Worm (Caenorhabditis elegans) whole organism, young adult: Measurements from ENCODE around the gene F14H8.2.

ENCODE experiments used
- B0019.2 ChIP-seq: fragments of 200-800 bp; sonication (Bioruptor generic); conservative IDR thresholded peaks from 2 replicates; pipeline ENCODE4 v1.3.6; 2022; ENCODE audit warnings: missing genetic modification reagents, missing genetic modification characterization, missing compliant biosample characterization
- B0035.1 ChIP-seq: sonication (generic microtip); optimal IDR thresholded peaks from 2 replicates; lab custom pipeline; 2016; ENCODE audit warnings: missing genetic modification characterization, mild to moderate bottlenecking, missing compliant biosample characterization, missing genotype, missing genetic modification reagents
- C06A6.2 ChIP-seq: fragments of 200-800 bp; sonication (Bioruptor generic); conservative IDR thresholded peaks from 2 replicates; pipeline ENCODE4 v1.3.6; 2022; ENCODE audit warnings: missing genetic modification characterization, missing compliant biosample characterization
- C17E4.6 ChIP-seq: fragments of 200-800 bp; sonication (Bioruptor generic); IDR thresholded peaks from 2 replicates; pipeline ENCODE4 v1.3.6; 2022; ENCODE audit warnings: missing genetic modification reagents, missing genetic modification characterization, missing compliant biosample characterization
- D2030.7 ChIP-seq: fragments of 200-800 bp; sonication (Bioruptor generic); IDR thresholded peaks from 2 replicates; pipeline ENCODE4 v1.3.6; 2022; ENCODE audit warnings: missing genetic modification reagents, missing genetic modification characterization, missing compliant biosample characterization
- F33H1.4 ChIP-seq: fragments of 200-800 bp; sonication (Bioruptor generic); IDR thresholded peaks from 2 replicates; pipeline ENCODE4 v1.3.6; 2022; ENCODE audit warnings: missing genetic modification reagents, missing genetic modification characterization, missing compliant biosample characterization
- F37B4.10 ChIP-seq: fragments of 200-800 bp; sonication (Bioruptor generic); IDR thresholded peaks from 2 replicates; pipeline ENCODE4 v1.3.6; 2022; ENCODE audit warnings: missing genetic modification characterization, missing compliant biosample characterization
- F52B5.7 ChIP-seq: sonication (generic microtip); optimal IDR thresholded peaks from 2 replicates; lab custom pipeline; 2016; ENCODE audit warnings: mild to moderate bottlenecking, missing genetic modification characterization, missing compliant biosample characterization
- F55B11.4 ChIP-seq: sonication (generic microtip); optimal IDR thresholded peaks from 2 replicates; lab custom pipeline; 2016; ENCODE audit warnings: missing compliant biosample characterization, missing genetic modification characterization, borderline replicate concordance; ENCODE audit not compliant: insufficient read depth
- F57C9.4 ChIP-seq: sonication (generic microtip); optimal IDR thresholded peaks from 2 replicates; lab custom pipeline; 2017; ENCODE audit warnings: mild to moderate bottlenecking, missing genetic modification characterization, missing compliant biosample characterization
- K11D2.4 ChIP-seq: fragments of 200-800 bp; sonication (Bioruptor generic); IDR thresholded peaks from 2 replicates; pipeline ENCODE4 v1.3.6; 2022; ENCODE audit warnings: missing genetic modification reagents, missing genetic modification characterization, missing compliant biosample characterization
- T07F8.4 ChIP-seq: sonication (generic microtip); optimal IDR thresholded peaks from 2 replicates; lab custom pipeline; 2016; ENCODE audit warnings: mild to moderate bottlenecking, missing genetic modification characterization, moderate library complexity, missing compliant biosample characterization
- Y53F4B.3 ChIP-seq: fragments of 200-800 bp; sonication (Bioruptor generic); IDR thresholded peaks from 2 replicates; pipeline ENCODE4 v1.3.6; 2022; ENCODE audit warnings: missing genetic modification reagents, missing genetic modification characterization, missing compliant biosample characterization
- Y79H2A.3 ChIP-seq: fragments of 200-800 bp; sonication (Bioruptor generic); conservative IDR thresholded peaks from 2 replicates; pipeline ENCODE4 v1.3.6; 2022; ENCODE audit warnings: missing genetic modification reagents, missing genetic modification characterization, missing compliant biosample characterization
- ama-1 ChIP-seq, 3 experiments: fragments of 150-350 bp in 1 of 3; sonication (generic microtip) in 2 of 3; optimal IDR thresholded peaks; 2 replicates each; lab custom pipeline; 2014 to 2018; ENCODE audit warnings: missing biosample characterization in 2 of 3, missing genetic modification characterization in 2 of 3, missing genetic modification reagents in 2 of 3
- aptf-2 ChIP-seq: fragments of 200-800 bp; sonication (Bioruptor generic); conservative IDR thresholded peaks from 2 replicates; pipeline ENCODE4 v1.3.6; 2022; ENCODE audit warnings: missing genetic modification reagents, missing genetic modification characterization, missing compliant biosample characterization
- aptf-3 ChIP-seq: fragments of 200-800 bp; sonication (Bioruptor generic); IDR thresholded peaks from 2 replicates; pipeline ENCODE4 v1.3.6; 2022; ENCODE audit warnings: missing genetic modification characterization, missing compliant biosample characterization
- attf-5 ChIP-seq: fragments of 200-800 bp; sonication (Bioruptor generic); optimal IDR thresholded peaks from 2 replicates; lab custom pipeline; 2018; ENCODE audit warnings: mild to moderate bottlenecking, missing genetic modification characterization, missing compliant biosample characterization
- attf-6 ChIP-seq: fragments of 200-800 bp; sonication (Bioruptor generic); IDR thresholded peaks from 2 replicates; pipeline ENCODE4 v1.3.6; 2022; ENCODE audit warnings: missing genetic modification reagents, missing genetic modification characterization, missing compliant biosample characterization
- ceh-40 ChIP-seq: fragments of 200-800 bp; sonication (Bioruptor generic); IDR thresholded peaks from 2 replicates; pipeline ENCODE4 v1.3.6; 2022; ENCODE audit warnings: missing genetic modification characterization, missing compliant biosample characterization
- ceh-91 ChIP-seq: fragments of 200-800 bp; sonication (Bioruptor generic); IDR thresholded peaks from 2 replicates; pipeline ENCODE4 v1.3.6; 2022; ENCODE audit warnings: missing genetic modification reagents, missing genetic modification characterization, missing compliant biosample characterization
- chd-7 ChIP-seq: sonication (generic microtip); optimal IDR thresholded peaks from 2 replicates; lab custom pipeline; 2016; ENCODE audit warnings: mild to moderate bottlenecking, missing genetic modification characterization, moderate library complexity, missing compliant biosample characterization
- die-1 ChIP-seq: sonication (generic microtip); optimal IDR thresholded peaks from 2 replicates; lab custom pipeline; 2016; ENCODE audit warnings: missing genotype, mild to moderate bottlenecking, missing genetic modification characterization, missing compliant biosample characterization
- egrh-3 ChIP-seq: fragments of 200-800 bp; sonication (Bioruptor generic); IDR thresholded peaks from 2 replicates; pipeline ENCODE4 v1.3.6; 2022; ENCODE audit warnings: missing genetic modification reagents, missing genetic modification characterization, missing compliant biosample characterization
- ekl-4 ChIP-seq: fragments of 200-800 bp; sonication (Bioruptor generic); IDR thresholded peaks from 2 replicates; pipeline ENCODE4 v1.3.6; 2022; ENCODE audit warnings: missing genetic modification reagents, missing genetic modification characterization, missing compliant biosample characterization
- hlh-26 ChIP-seq: fragments of 200-800 bp; sonication (Bioruptor generic); conservative IDR thresholded peaks from 2 replicates; pipeline ENCODE4 v1.3.6; 2022; ENCODE audit warnings: missing genetic modification reagents, missing genetic modification characterization, missing compliant biosample characterization
- hmg-20 ChIP-seq: fragments of 200-800 bp; sonication (Bioruptor generic); IDR thresholded peaks from 2 replicates; pipeline ENCODE4 v1.3.6; 2022; ENCODE audit warnings: missing genetic modification reagents, missing genetic modification characterization, missing compliant biosample characterization
- hrde-1 ChIP-seq: sonication (generic microtip); optimal IDR thresholded peaks from 2 replicates; lab custom pipeline; 2016; ENCODE audit warnings: missing genetic modification characterization, mild to moderate bottlenecking, missing compliant biosample characterization, moderate library complexity, missing genotype, missing genetic modification reagents, borderline replicate concordance
- let-607 ChIP-seq, 2 experiments: fragments of 200-800 bp in 1 of 2; sonication (Bioruptor generic) in 1 of 2; sonication (generic microtip) in 1 of 2; optimal IDR thresholded peaks; 2 replicates each; lab custom pipeline; 2016 to 2018; ENCODE audit warnings: mild to moderate bottlenecking in 2 of 2, missing compliant biosample characterization in 2 of 2, missing genetic modification characterization in 2 of 2, moderate library complexity in 2 of 2, missing genotype in 1 of 2
- lin-26 ChIP-seq: fragments of 200-800 bp; sonication (Bioruptor generic); IDR thresholded peaks from 2 replicates; pipeline ENCODE4 v1.3.6; 2022; ENCODE audit warnings: missing genetic modification reagents, missing genetic modification characterization, missing compliant biosample characterization
- lsy-27 ChIP-seq: sonication (generic microtip); optimal IDR thresholded peaks from 2 replicates; lab custom pipeline; 2017; ENCODE audit warnings: missing genetic modification characterization, mild to moderate bottlenecking, missing compliant biosample characterization, antibody characterized with exemption, missing genotype, borderline replicate concordance; ENCODE audit not compliant: insufficient read depth
- madf-3 ChIP-seq: fragments of 200-800 bp; sonication (Bioruptor generic); IDR thresholded peaks from 2 replicates; pipeline ENCODE4 v1.3.6; 2022; ENCODE audit warnings: missing genetic modification reagents, missing genetic modification characterization, missing compliant biosample characterization
- madf-6 ChIP-seq: fragments of 200-800 bp; sonication (Bioruptor generic); IDR thresholded peaks from 2 replicates; pipeline ENCODE4 v1.3.6; 2022; ENCODE audit warnings: missing genetic modification reagents, missing genetic modification characterization, missing compliant biosample characterization
- mcd-1 ChIP-seq: fragments of 200-800 bp; sonication (Bioruptor generic); IDR thresholded peaks from 2 replicates; pipeline ENCODE4 v1.3.6; 2022; ENCODE audit warnings: missing genetic modification reagents, missing genetic modification characterization, missing compliant biosample characterization
- nfya-1 ChIP-seq: sonication (generic microtip); optimal IDR thresholded peaks from 2 replicates; lab custom pipeline; 2017; ENCODE audit warnings: antibody characterized with exemption, missing compliant biosample characterization, missing genetic modification characterization, borderline replicate concordance; ENCODE audit not compliant: insufficient read depth
- nfya-2 ChIP-seq: fragments of 200-800 bp; sonication (Bioruptor generic); IDR thresholded peaks from 2 replicates; pipeline ENCODE4 v1.3.6; 2022; ENCODE audit warnings: missing genetic modification reagents, missing genetic modification characterization, missing compliant biosample characterization
- rcor-1 ChIP-seq: fragments of 200-800 bp; sonication (Bioruptor generic); IDR thresholded peaks from 2 replicates; pipeline ENCODE4 v1.3.6; 2022; ENCODE audit warnings: missing genetic modification reagents, missing genetic modification characterization, missing compliant biosample characterization
- repo-1 ChIP-seq: sonication (generic microtip); optimal IDR thresholded peaks from 2 replicates; lab custom pipeline; 2017; ENCODE audit warnings: mild to moderate bottlenecking, missing genetic modification characterization, missing compliant biosample characterization
- sea-2 ChIP-seq: fragments of 200-800 bp; sonication (Bioruptor generic); IDR thresholded peaks from 2 replicates; pipeline ENCODE4 v1.3.6; 2022; ENCODE audit warnings: missing genetic modification characterization, missing compliant biosample characterization
- snpc-1.1 ChIP-seq: sonication (generic microtip); optimal IDR thresholded peaks from 2 replicates; lab custom pipeline; 2017; ENCODE audit warnings: missing genetic modification characterization, mild to moderate bottlenecking, missing compliant biosample characterization, antibody characterized with exemption, moderate library complexity, missing genotype, missing genetic modification reagents; ENCODE audit not compliant: insufficient read depth
- snpc-1.3 ChIP-seq: sonication (generic microtip); optimal IDR thresholded peaks from 2 replicates; lab custom pipeline; 2017; ENCODE audit warnings: missing genetic modification characterization, mild to moderate bottlenecking, missing compliant biosample characterization, antibody characterized with exemption, moderate library complexity, missing genotype, missing genetic modification reagents; ENCODE audit not compliant: insufficient read depth
- tbp1 ChIP-seq: fragments of 200-800 bp; sonication (Bioruptor generic); optimal IDR thresholded peaks from 2 replicates; lab custom pipeline; 2018; ENCODE audit warnings: mild to moderate bottlenecking, missing genetic modification characterization, missing compliant biosample characterization
- unc-130 ChIP-seq: sonication (generic microtip); optimal IDR thresholded peaks from 2 replicates; lab custom pipeline; 2016; ENCODE audit warnings: missing genetic modification reagents, missing genetic modification characterization, missing compliant biosample characterization
- zim-3 ChIP-seq: sonication (generic microtip); optimal IDR thresholded peaks from 2 replicates; lab custom pipeline; 2017; ENCODE audit warnings: mild to moderate bottlenecking, missing genetic modification characterization, moderate library complexity, missing compliant biosample characterization
- ztf-25 ChIP-seq: fragments of 200-800 bp; sonication (Bioruptor generic); IDR thresholded peaks from 2 replicates; pipeline ENCODE4 v1.3.6; 2022; ENCODE audit warnings: missing genetic modification reagents, missing genetic modification characterization, missing compliant biosample characterization
- ztf-28 ChIP-seq: fragments of 200-800 bp; sonication (Bioruptor generic); IDR thresholded peaks from 2 replicates; pipeline ENCODE4 v1.3.6; 2022; ENCODE audit warnings: missing genetic modification reagents, missing genetic modification characterization, missing compliant biosample characterization
- ztf-6 ChIP-seq: fragments of 200-800 bp; sonication (Bioruptor generic); IDR thresholded peaks from 2 replicates; pipeline ENCODE4 v1.3.6; 2022; ENCODE audit warnings: missing genetic modification reagents, missing genetic modification characterization, missing compliant biosample characterization

Gene F14H8.2

ce11 chrV:14992627-14993117 lies 27.5 kb downstream of the F14H8.2 start, which contains the start of gene T01C3.3 (continued):
- no peak for TF ChIP-seq ztf-6 (GFP tag; lab: Robert Waterston, UW)
- TF ChIP-seq snpc-1.3, result peak; percentile 13
- TF ChIP-seq F37B4.10 (GFP tag; lab: Robert Waterston, UW), result no peak
- TF ChIP-seq egrh-3 (GFP tag; lab: Robert Waterston, UW), result no peak
- no peak for TF ChIP-seq aptf-2 (GFP tag; lab: Robert Waterston, UW)
- TF ChIP-seq C06A6.2, result no peak
- TF ChIP-seq lin-26 (GFP tag; lab: Robert Waterston, UW), result no peak
- TF ChIP-seq zim-3 (tag; lab: Kevin White, UChicago), result no peak
- no peak for TF ChIP-seq T07F8.4
- 0 out of 2 replicates have a peak, but pooled peaks have one; percentile 33 for TF ChIP-seq ekl-4 (GFP tag; lab: Robert Waterston, UW)
- no peak for TF ChIP-seq lsy-27 (tag; lab: Kevin White, UChicago)
- no peak for TF ChIP-seq nfya-1 (tag; lab: Kevin White, UChicago)
- TF ChIP-seq aptf-3 (GFP tag; lab: Robert Waterston, UW), result no peak
- peak; percentile 65; the same call in 1 of the 2 replicates for TF ChIP-seq B0019.2 (GFP tag; lab: Robert Waterston, UW)
- no peak for TF ChIP-seq nfya-2 (GFP tag; lab: Robert Waterston, UW)
- TF ChIP-seq mcd-1 (GFP tag; lab: Robert Waterston, UW), result peak; percentile 50
- peak; percentile 78 for TF ChIP-seq F33H1.4
- no peak for TF ChIP-seq snpc-1.1 (tag; lab: Kevin White, UChicago)
- no peak for TF ChIP-seq attf-5
- peak; percentile 17 for TF ChIP-seq unc-130 (GFP tag; lab: Kevin White, UChicago)
- TF ChIP-seq hrde-1, result no peak
- TF ChIP-seq hlh-26, result no peak
- no peak for TF ChIP-seq ztf-28 (GFP tag; lab: Robert Waterston, UW)
- no peak for TF ChIP-seq ama-1 (optimal IDR thresholded peaks at IDR 0.05; lab: Kevin White, UChicago)
- TF ChIP-seq ama-1 (GFP tag; optimal IDR thresholded peaks at IDR 0.05; lab: Kevin White, UChicago), result no peak
- TF ChIP-seq ztf-25 (GFP tag; lab: Robert Waterston, UW), result 0 out of 2 replicates have a peak, but pooled peaks have one; percentile 24
- 0 out of 2 replicates have a peak, but pooled peaks have one; percentile 34 for TF ChIP-seq C17E4.6 (GFP tag; lab: Robert Waterston, UW)
- no peak for TF ChIP-seq Y53F4B.3 (GFP tag; lab: Robert Waterston, UW)
- TF ChIP-seq madf-3, result peak; percentile 78; the same call in 1 of the 2 replicates
- no peak for TF ChIP-seq attf-6 (GFP tag; lab: Robert Waterston, UW)
- no peak for TF ChIP-seq F55B11.4 (tag; lab: Kevin White, UChicago)
- no peak for TF ChIP-seq let-607 (tag; optimal IDR thresholded peaks at IDR 0.05; lab: Kevin White, UChicago)
- TF ChIP-seq K11D2.4 (GFP tag; lab: Robert Waterston, UW), result no peak
- no peak for TF ChIP-seq hmg-20 (GFP tag; lab: Robert Waterston, UW)
- peak; percentile 56 for TF ChIP-seq rcor-1 (GFP tag; lab: Robert Waterston, UW)
- TF ChIP-seq ceh-91 (GFP tag; lab: Robert Waterston, UW), result peak; percentile 92
- TF ChIP-seq F57C9.4 (tag; lab: Kevin White, UChicago), result no peak

- TF ChIP-seq repo-1 (tag; lab: Kevin White, UChicago) (peak; percentile 11), ama-1 (optimal IDR thresholded peaks at IDR 0.05; lab: Kevin White, UChicago) (no peak), ama-1 (GFP tag; optimal IDR thresholded peaks at IDR 0.05; lab: Kevin White, UChicago) (peak in 1 of 2 experiments; percentile 49), die-1 (tag; lab: Kevin White, UChicago) (peak; percentile 50), D2030.7 (GFP tag; lab: Robert Waterston, UW) (peak; percentile 42), madf-6 (peak; percentile 76), ceh-40 (0 out of 2 replicates have a peak, but pooled peaks have one; percentile 41), Y79H2A.3 (GFP tag; lab: Robert Waterston, UW) (peak; percentile 39; the same call in 1 of the 2 replicates), aptf-3 (GFP tag; lab: Robert Waterston, UW) (no peak), F52B5.7 (tag; lab: Kevin White, UChicago) (no peak), B0035.1 (tag; lab: Kevin White, UChicago) (no peak), tbp1 (GFP tag; lab: Kevin White, UChicago) (peak; percentile 42), chd-7 (tag; lab: Kevin White, UChicago) (no peak), sea-2 (GFP tag; lab: Robert Waterston, UW) (no peak), unc-130 (GFP tag; lab: Kevin White, UChicago) (peak; percentile 65)
Observed at ce11 chrV:14991489-14991888, 28.6 kb downstream of the F14H8.2 start.
